Worm (Caenorhabditis elegans): ENCODE results near the gene ztf-7.

DNA sequence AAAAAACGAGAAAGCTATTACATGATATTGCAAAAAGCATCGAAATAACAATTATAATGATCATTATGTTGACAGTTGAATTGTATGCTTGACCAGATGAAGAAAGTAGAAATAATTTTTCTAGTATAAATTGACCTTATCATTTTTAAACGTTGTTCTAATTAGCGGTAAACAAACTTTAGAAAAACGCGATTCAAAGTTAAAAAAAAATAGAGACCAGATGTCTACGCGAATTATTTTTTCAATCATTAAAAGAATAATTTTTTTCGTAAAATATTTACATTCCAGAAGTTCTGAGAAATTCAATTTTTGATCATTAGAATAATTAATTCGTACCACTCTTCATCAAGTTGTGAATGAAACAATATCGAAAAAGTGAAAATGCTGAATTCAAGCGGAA lies 12.5 kb upstream of the ztf-7 start, which contains the start of gene F46B6.10:
- TF ChIP-seq ztf-29 (GFP tag; IDR thresholded peaks at IDR 0.05) (no peak), T22C8.4 (GFP tag; IDR thresholded peaks at IDR 0.05) (no peak), flt-1 (GFP tag; IDR thresholded peaks at IDR 0.05) (no peak)

Data from whole organism, midembryonic.